Worm (Caenorhabditis elegans) whole organism, midembryonic: ENCODE results near the gene nhr-140.

Experiments
- T22C8.4 ChIP-seq: fragments of 200-800 bp; sonication (Bioruptor generic); IDR thresholded peaks from 2 replicates; pipeline ENCODE4 v1.3.6; 2022; ENCODE audit warnings: missing genetic modification characterization, missing compliant biosample characterization
- cog-1 ChIP-seq: sonication (generic microtip); optimal IDR thresholded peaks from 2 replicates; lab custom pipeline; 2016; ENCODE audit warnings: missing genetic modification characterization, missing compliant biosample characterization
- flt-1 ChIP-seq: fragments of 200-800 bp; sonication (Bioruptor generic); IDR thresholded peaks from 2 replicates; pipeline ENCODE4 v1.3.6; 2022; ENCODE audit warnings: missing genetic modification characterization, missing compliant biosample characterization
- med-1 ChIP-seq: sonication (generic microtip); optimal IDR thresholded peaks from 2 replicates; lab custom pipeline; 2017; ENCODE audit warnings: missing genetic modification characterization, mild to moderate bottlenecking, missing compliant biosample characterization, antibody characterized with exemption, missing genetic modification reagents; ENCODE audit not compliant: insufficient read depth
- ref-1 ChIP-seq: fragments of 200-800 bp; sonication (Bioruptor generic); conservative IDR thresholded peaks from 2 replicates; pipeline ENCODE4 v1.3.6; 2022; ENCODE audit warnings: missing genetic modification reagents, missing genetic modification characterization, missing compliant biosample characterization
- tab-1 ChIP-seq: fragments of 200-800 bp; sonication (Bioruptor generic); IDR thresholded peaks from 2 replicates; pipeline ENCODE4 v1.3.6; 2022; ENCODE audit warnings: missing genetic modification characterization, missing compliant biosample characterization
- ztf-23 ChIP-seq: fragments of 200-800 bp; sonication (Bioruptor generic); IDR thresholded peaks from 2 replicates; pipeline ENCODE4 v1.3.6; 2022; ENCODE audit warnings: missing genetic modification reagents, missing genetic modification characterization, missing compliant biosample characterization
- ztf-29 ChIP-seq: fragments of 200-800 bp; sonication (Bioruptor generic); IDR thresholded peaks from 2 replicates; pipeline ENCODE4 v1.3.6; 2022; ENCODE audit warnings: missing genetic modification reagents, missing genetic modification characterization, missing compliant biosample characterization

- TF ChIP-seq flt-1 (no peak), tab-1 (GFP tag; lab: Robert Waterston, UW) (no peak), med-1 (GFP tag; lab: Kevin White, UChicago) (no peak), T22C8.4 (GFP tag; lab: Robert Waterston, UW) (no peak), cog-1 (tag; lab: Kevin White, UChicago) (no peak), ref-1 (no peak), ztf-23 (GFP tag; lab: Robert Waterston, UW) (no peak), ztf-29 (GFP tag; lab: Robert Waterston, UW) (no peak)
Measured at ce11 chrV:6982813-6983212, 6.7 kb downstream of the nhr-140 start, which contains the start of gene nhr-161.
